Fruit fly (Drosophila melanogaster): ENCODE results near the gene HDAC11.
A peak's percentile ranks its signal among the peaks of the same experiment; 100 is the strongest.

Gene HDAC11

DNA sequence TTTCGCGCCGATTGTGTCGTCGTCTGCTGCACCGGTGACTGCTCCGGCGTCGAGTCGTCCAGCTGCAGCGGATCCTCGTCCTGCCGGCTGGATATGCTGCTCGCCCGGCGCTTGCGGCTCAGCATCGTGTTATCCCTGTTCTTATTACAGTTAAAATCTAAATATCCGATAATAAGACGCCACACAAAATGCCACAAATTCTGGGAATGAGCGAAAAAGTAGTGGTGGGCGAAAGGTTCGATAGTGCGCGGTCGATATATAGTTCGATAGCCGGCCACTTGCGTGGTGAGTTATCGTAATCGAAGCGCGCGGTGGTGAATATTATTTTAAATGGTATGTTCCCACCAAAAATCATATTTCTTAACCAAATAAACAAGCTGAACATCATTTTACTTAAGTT lies 51.0 kb downstream of the HDAC11 start, which contains the start of gene polybromo (continued):
- TF ChIP-seq CG34224 (GFP tag; IDR thresholded peaks at IDR 0.05; ENCODE audit: partially characterized antibody) (peak; percentile 89), ase (GFP tag; IDR thresholded peaks at IDR 0.05) (no peak), sd (tag; optimal IDR thresholded peaks at IDR 0.05) (no peak), CG7271 (tag; optimal IDR thresholded peaks at IDR 0.05) (no peak), CG6272 (GFP tag; IDR thresholded peaks at IDR 0.05) (no peak), BtbVII (GFP tag; optimal IDR thresholded peaks at IDR 0.05) (no peak), ato (GFP tag; IDR thresholded peaks at IDR 0.05; ENCODE audit: partially characterized antibody) (peak; percentile 84), CG6791 (GFP tag; IDR thresholded peaks at IDR 0.05; ENCODE audit: partially characterized antibody) (peak; percentile 93), HLH4C (GFP tag; IDR thresholded peaks at IDR 0.05; ENCODE audit: partially characterized antibody) (peak; percentile 83), dm (GFP tag; optimal IDR thresholded peaks at IDR 0.05) (no peak), CG15514 (GFP tag; optimal IDR thresholded peaks at IDR 0.05) (peak; percentile 77), Nf-YB (GFP tag; optimal IDR thresholded peaks at IDR 0.05) (no peak), CG2120 (GFP tag; optimal IDR thresholded peaks at IDR 0.05) (peak; percentile 13), CG9797 (GFP tag; optimal IDR thresholded peaks at IDR 0.05) (peak; percentile 41), Eip74EF (GFP tag; optimal IDR thresholded peaks at IDR 0.05) (no peak), CG2678 (tag; optimal IDR thresholded peaks at IDR 0.05) (no peak), nerfin-2 (GFP tag; IDR thresholded peaks at IDR 0.05; ENCODE audit: partially characterized antibody) (peak; percentile 88), gcm (GFP tag; optimal IDR thresholded peaks at IDR 0.05) (no peak), pzg (GFP tag; optimal IDR thresholded peaks at IDR 0.05) (peak; percentile 80), CG12391 (tag; optimal IDR thresholded peaks at IDR 0.05) (no peak), CG9609 (GFP tag; optimal IDR thresholded peaks at IDR 0.05) (no peak), CG1647 (GFP tag; optimal IDR thresholded peaks at IDR 0.05) (no peak), CG32767 (GFP tag; IDR thresholded peaks at IDR 0.05) (no peak), CG17612 (GFP tag; IDR thresholded peaks at IDR 0.05) (no peak), emc (GFP tag; optimal IDR thresholded peaks at IDR 0.05) (no peak), zen (tag; optimal IDR thresholded peaks at IDR 0.05) (no peak), Dll (GFP tag; IDR thresholded peaks at IDR 0.05; ENCODE audit: partially characterized antibody) (peak; percentile 91), CG17829 (tag; optimal IDR thresholded peaks at IDR 0.05) (peak; percentile 37), CG6765 (GFP tag; optimal IDR thresholded peaks at IDR 0.05) (no peak), Mrtf (GFP tag; IDR thresholded peaks at IDR 0.05) (no peak), sna (GFP tag; IDR thresholded peaks at IDR 0.05; ENCODE audit: partially characterized antibody) (peak; percentile 85), CoRest (tag; optimal IDR thresholded peaks at IDR 0.05) (no peak), danr (GFP tag; IDR thresholded peaks at IDR 0.05) (no peak), CG34422 (GFP tag; IDR thresholded peaks at IDR 0.05) (peak; percentile 84), slbo (GFP tag; IDR thresholded peaks at IDR 0.05) (peak; percentile 30; the same call in 1 of the 2 replicates), schlank (tag; optimal IDR thresholded peaks at IDR 0.05) (no peak), CG4617 (GFP tag; optimal IDR thresholded peaks at IDR 0.05; ENCODE audit: borderline replicate concordance) (peak; percentile 61), CG10267 (tag; optimal IDR thresholded peaks at IDR 0.05) (peak; percentile 12), lab (GFP tag; optimal IDR thresholded peaks at IDR 0.05) (no peak), Stat92E (GFP tag; optimal IDR thresholded peaks at IDR 0.05) (peak in 1 of 3 experiments; percentile 70), Atf3 (GFP tag; optimal IDR thresholded peaks at IDR 0.05) (no peak), CG13424 (tag; optimal IDR thresholded peaks at IDR 0.05) (no peak), CG9727 (GFP tag; optimal IDR thresholded peaks at IDR 0.05) (no peak), CG9932 (GFP tag; IDR thresholded peaks at IDR 0.05) (peak; percentile 36; the same call in 1 of the 2 replicates), Fer1 (GFP tag; optimal IDR thresholded peaks at IDR 0.05) (peak; percentile 13), H15 (GFP tag; IDR thresholded peaks at IDR 0.05) (no peak), cg (GFP tag; optimal IDR thresholded peaks at IDR 0.05) (no peak), CG42726 (GFP tag; IDR thresholded peaks at IDR 0.05; ENCODE audit: partially characterized antibody) (peak; percentile 51; the same call in 1 of the 2 replicates), vnd (GFP tag; IDR thresholded peaks at IDR 0.05; ENCODE audit: partially characterized antibody) (peak; percentile 80; the same call in 2 of the 3 replicates)
